Fruit fly (Drosophila melanogaster) whole organism, pupa: Measurements from ENCODE around the gene Ance-3.
A peak's percentile ranks its signal among the peaks of the same experiment; 100 is the strongest.

Experiments used
- CG10348 ChIP-seq: fragments of 200-800 bp; sonication (Bioruptor generic); IDR thresholded peaks from 2 replicates; pipeline ENCODE4 v1.3.6; 2022; ENCODE audit warnings: missing biosample characterization, missing genetic modification characterization
- CG12605 ChIP-seq: fragments of 200-800 bp; sonication (Bioruptor generic); IDR thresholded peaks from 2 replicates; pipeline ENCODE4 v1.3.6; 2022; ENCODE audit warnings: missing biosample characterization, missing genetic modification characterization
- CG13204 ChIP-seq: fragments of 200-800 bp; sonication (Bioruptor generic); optimal IDR thresholded peaks from 2 replicates; lab custom pipeline; 2018; ENCODE audit warnings: missing biosample characterization, mild to moderate bottlenecking, missing genetic modification characterization, moderate library complexity
- CG14655 ChIP-seq: fragments of 200-800 bp; sonication (Bioruptor generic); optimal IDR thresholded peaks from 3 replicates; lab custom pipeline; 2017; ENCODE audit warnings: mild to moderate bottlenecking, missing biosample characterization, missing genetic modification reagents, missing genetic modification characterization
- CG15710 ChIP-seq: fragments of 200-800 bp; sonication (Bioruptor generic); optimal IDR thresholded peaks from 2 replicates; lab custom pipeline; 2018; ENCODE audit warnings: missing biosample characterization, mild to moderate bottlenecking, missing genetic modification characterization, moderate library complexity
- CG17806 ChIP-seq: fragments of 200-800 bp; sonication (Bioruptor generic); optimal IDR thresholded peaks from 2 replicates; lab custom pipeline; 2018; ENCODE audit warnings: missing biosample characterization, mild to moderate bottlenecking, missing genetic modification characterization, moderate library complexity
- CG32121 ChIP-seq: fragments of 200-800 bp; sonication (Bioruptor generic); IDR thresholded peaks from 2 replicates; pipeline ENCODE4 v1.3.6; 2022; ENCODE audit warnings: missing biosample characterization, missing genetic modification characterization
- CG34367 ChIP-seq: fragments of 200-800 bp; sonication (Bioruptor generic); optimal IDR thresholded peaks from 2 replicates; lab custom pipeline; 2018; ENCODE audit warnings: missing biosample characterization, mild to moderate bottlenecking, missing genetic modification characterization
- CG4496 ChIP-seq: fragments of 200-800 bp; sonication (Bioruptor generic); IDR thresholded peaks from 3 replicates; pipeline ENCODE4 v1.3.6; 2022; ENCODE audit warnings: missing biosample characterization, missing genetic modification characterization
- CG8159 ChIP-seq: fragments of 200-800 bp; sonication (Bioruptor generic); optimal IDR thresholded peaks from 3 replicates; lab custom pipeline; 2018; ENCODE audit warnings: missing biosample characterization, mild to moderate bottlenecking, missing genetic modification characterization, moderate library complexity
- CG8301 ChIP-seq: fragments of 200-800 bp; sonication (Bioruptor generic); optimal IDR thresholded peaks from 2 replicates; lab custom pipeline; 2018; ENCODE audit warnings: missing biosample characterization, mild to moderate bottlenecking, missing genetic modification characterization
- CG9948 ChIP-seq: fragments of 200-800 bp; sonication (Bioruptor generic); optimal IDR thresholded peaks from 2 replicates; lab custom pipeline; 2018; ENCODE audit warnings: missing biosample characterization, mild to moderate bottlenecking, missing genetic modification characterization, moderate library complexity
- D1 ChIP-seq: fragments of 200-800 bp; sonication (Bioruptor generic); optimal IDR thresholded peaks from 2 replicates; lab custom pipeline; 2018; ENCODE audit warnings: missing biosample characterization, mild to moderate bottlenecking, missing genetic modification characterization, moderate library complexity
- EcR ChIP-seq: fragments of 200-800 bp; sonication (Bioruptor generic); optimal IDR thresholded peaks from 3 replicates; lab custom pipeline; 2019; ENCODE audit warnings: missing biosample characterization, missing genetic modification characterization, mild to moderate bottlenecking, moderate library complexity, missing genetic modification reagents
- Ets98B ChIP-seq: fragments of 200-800 bp; sonication (Bioruptor generic); IDR thresholded peaks from 2 replicates; pipeline ENCODE4 v1.3.6; 2022; ENCODE audit warnings: missing biosample characterization, missing genetic modification characterization
- Pif1A ChIP-seq: fragments of 200-800 bp; sonication (Bioruptor generic); optimal IDR thresholded peaks from 3 replicates; lab custom pipeline; 2016; ENCODE audit warnings: missing biosample characterization, missing genetic modification characterization
- Pif1B ChIP-seq: fragments of 200-800 bp; sonication (Bioruptor generic); optimal IDR thresholded peaks from 3 replicates; lab custom pipeline; 2016; ENCODE audit warnings: missing biosample characterization, missing genetic modification characterization
- Snoo ChIP-seq: fragments of 200-800 bp; sonication (Bioruptor generic); optimal IDR thresholded peaks from 3 replicates; lab custom pipeline; 2017; ENCODE audit warnings: missing biosample characterization, mild to moderate bottlenecking, missing genetic modification characterization, inconsistent platforms
- fd96Ca ChIP-seq: fragments of 200-800 bp; sonication (Bioruptor generic); IDR thresholded peaks from 3 replicates; pipeline ENCODE4 v1.3.6; 2022; ENCODE audit warnings: missing biosample characterization, missing genetic modification characterization
- gl ChIP-seq: fragments of 200-800 bp; sonication (Bioruptor generic); optimal IDR thresholded peaks from 2 replicates; lab custom pipeline; 2018; ENCODE audit warnings: missing biosample characterization, mild to moderate bottlenecking, missing genetic modification characterization
- rn ChIP-seq: fragments of 200-800 bp; sonication (Bioruptor generic); IDR thresholded peaks from 2 replicates; pipeline ENCODE4 v1.3.6; 2022; ENCODE audit warnings: missing biosample characterization, missing genetic modification characterization

The Ance-3 gene

dm6 chr2L:13914425-13914824 lies at the start of gene Ance-3:
Gene Ance-3, plus strand, starts transcription at chr2L:13914725.
- TF ChIP-seq CG10348 (GFP tag; lab: Robert Waterston, UW) (no peak), CG8301 (tag; lab: Kevin White, UChicago) (no peak), fd96Ca (no peak), Pif1B (GFP tag; lab: Kevin White, UChicago) (no peak), CG32121 (GFP tag; lab: Robert Waterston, UW) (no peak), CG14655 (GFP tag; lab: Kevin White, UChicago) (no peak), CG15710 (tag; lab: Kevin White, UChicago) (no peak), CG4496 (GFP tag; lab: Robert Waterston, UW) (no peak), CG12605 (no peak), Ets98B (GFP tag; lab: Robert Waterston, UW) (no peak), CG13204 (no peak), CG17806 (no peak), Snoo (tag; lab: Kevin White, UChicago) (no peak), gl (no peak), Pif1A (no peak), CG8159 (no peak), D1 (no peak)

dm6 chr2L:13867653-13868052 lies 46.9 kb upstream of the Ance-3 start:
- TF ChIP-seq CG32121 (GFP tag; lab: Robert Waterston, UW) (no peak), CG9948 (tag; lab: Kevin White, UChicago) (no peak), CG10348 (GFP tag; lab: Robert Waterston, UW) (no peak), D1 (no peak), CG4496 (GFP tag; lab: Robert Waterston, UW) (no peak), Ets98B (GFP tag; lab: Robert Waterston, UW) (no peak), CG13204 (no peak), gl (no peak), Pif1B (GFP tag; lab: Kevin White, UChicago) (no peak)

dm6 chr2L:13869400-13869799 lies 45.1 kb upstream of the Ance-3 start:
- no peak for TF ChIP-seq Snoo (tag; lab: Kevin White, UChicago)
- no peak for TF ChIP-seq rn (GFP tag; lab: Robert Waterston, UW)
- TF ChIP-seq D1, result no peak
- no peak for TF ChIP-seq EcR
- no peak for TF ChIP-seq Pif1A
- no peak for TF ChIP-seq CG4496 (GFP tag; lab: Robert Waterston, UW)
- no peak for TF ChIP-seq CG8159
- TF ChIP-seq Pif1B (GFP tag; lab: Kevin White, UChicago), result no peak
- TF ChIP-seq CG12605, result no peak
- no peak for TF ChIP-seq Ets98B (GFP tag; lab: Robert Waterston, UW)
- TF ChIP-seq CG32121 (GFP tag; lab: Robert Waterston, UW), result no peak

dm6 chr2L:13873147-13873546 lies 41.4 kb upstream of the Ance-3 start:
- no peak for TF ChIP-seq gl
- TF ChIP-seq EcR, result no peak
- TF ChIP-seq D1, result no peak
- TF ChIP-seq fd96Ca, result no peak
- TF ChIP-seq rn (GFP tag; lab: Robert Waterston, UW), result no peak
- TF ChIP-seq Ets98B (GFP tag; lab: Robert Waterston, UW), result no peak
- TF ChIP-seq CG34367 (tag; lab: Kevin White, UChicago), result no peak
- no peak for TF ChIP-seq Snoo (tag; lab: Kevin White, UChicago)
- no peak for TF ChIP-seq CG32121 (GFP tag; lab: Robert Waterston, UW)
- no peak for TF ChIP-seq CG9948 (tag; lab: Kevin White, UChicago)
- TF ChIP-seq Pif1B (GFP tag; lab: Kevin White, UChicago), result no peak
- TF ChIP-seq, all 21 proteins: peak for 0

- TF ChIP-seq CG8301 (tag; lab: Kevin White, UChicago) (no peak), CG12605 (no peak)
- TF ChIP-seq, all 21 proteins: peak for 0
Measured at dm6 chr2L:13876698-13877097, 37.8 kb upstream of the Ance-3 start.

DNA sequence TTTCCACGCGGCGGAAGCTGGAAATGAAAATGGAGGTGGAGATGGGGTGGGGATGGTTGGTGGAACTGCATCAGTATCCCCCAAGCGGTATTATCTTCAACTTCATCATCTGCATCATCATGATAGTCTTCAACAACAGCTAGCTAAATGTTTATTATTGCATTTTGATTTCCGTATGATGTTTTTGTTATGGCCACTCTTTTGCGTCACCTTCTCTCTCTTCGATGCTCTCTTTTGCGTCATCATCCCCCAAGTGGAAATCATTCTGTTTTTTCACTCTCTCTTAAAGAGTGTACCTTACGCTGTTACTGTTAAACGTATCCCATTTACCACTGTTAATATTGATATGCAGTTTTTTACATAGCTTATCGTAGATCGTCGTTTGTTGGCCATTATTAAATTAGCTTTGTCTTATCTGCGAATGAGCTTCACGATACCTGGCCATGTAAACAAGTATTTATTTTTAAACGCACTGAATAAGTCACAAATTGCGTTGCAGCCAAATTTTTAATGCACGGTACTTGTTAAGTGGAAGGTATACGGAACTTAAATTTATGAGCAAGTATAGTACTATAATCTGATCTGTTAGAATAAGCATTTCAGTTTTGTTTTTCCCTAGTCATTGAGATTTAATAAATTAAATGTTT lies 36.5 kb upstream of the Ance-3 start:
- no peak for TF ChIP-seq Pif1B (GFP tag; lab: Kevin White, UChicago)
- TF ChIP-seq CG9948 (tag; lab: Kevin White, UChicago), result no peak
- no peak for TF ChIP-seq CG4496 (GFP tag; lab: Robert Waterston, UW)
- no peak for TF ChIP-seq CG17806
- no peak for TF ChIP-seq D1
- TF ChIP-seq CG13204, result no peak
- no peak for TF ChIP-seq Pif1A
- no peak for TF ChIP-seq CG32121 (GFP tag; lab: Robert Waterston, UW)
- TF ChIP-seq CG8159, result no peak
- TF ChIP-seq CG14655 (GFP tag; lab: Kevin White, UChicago), result no peak
- no peak for TF ChIP-seq Ets98B (GFP tag; lab: Robert Waterston, UW)
- no peak for TF ChIP-seq CG34367 (tag; lab: Kevin White, UChicago)
- no peak for TF ChIP-seq CG15710 (tag; lab: Kevin White, UChicago)
- no peak for TF ChIP-seq CG10348 (GFP tag; lab: Robert Waterston, UW)
- TF ChIP-seq CG12605, result no peak
- TF ChIP-seq CG8301 (tag; lab: Kevin White, UChicago), result no peak
- no peak for TF ChIP-seq gl
- TF ChIP-seq fd96Ca, result no peak
- no peak for TF ChIP-seq rn (GFP tag; lab: Robert Waterston, UW)

DNA sequence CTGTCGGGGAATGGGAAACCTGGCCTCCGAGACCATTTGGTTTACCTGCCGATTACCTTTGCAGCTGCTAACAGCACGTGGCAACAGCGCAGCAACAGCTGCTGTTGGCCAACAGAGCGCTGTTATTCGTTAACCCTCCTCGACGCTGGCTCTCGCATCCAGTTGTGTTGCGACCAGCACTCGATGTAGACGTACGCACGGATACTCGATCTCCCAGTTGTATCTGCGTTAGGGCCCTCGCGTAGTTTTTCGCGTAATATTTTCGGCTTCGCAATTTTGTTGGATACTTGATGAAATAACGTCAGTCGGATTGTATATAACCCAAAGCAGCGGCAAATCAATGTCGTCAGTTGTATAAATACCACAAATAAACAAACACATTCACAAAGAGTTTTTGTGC lies 35.7 kb upstream of the Ance-3 start:
- TF ChIP-seq D1 (peak; percentile 15), CG17806 (no peak), fd96Ca (peak; percentile 13; the same call in 1 of the 3 replicates), Ets98B (GFP tag; lab: Robert Waterston, UW) (peak; percentile 52), CG12605 (no peak; the same call in 1 of the 2 replicates), CG4496 (GFP tag; lab: Robert Waterston, UW) (peak; percentile 72), EcR (peak; percentile 25), Snoo (tag; lab: Kevin White, UChicago) (peak; percentile 0)
